Worm (Caenorhabditis elegans) whole organism, L1 larva: ENCODE data around the gene gpa-3.

ENCODE experiments used
- C16A3.4 ChIP-seq: fragments of 150-350 bp; optimal IDR thresholded peaks from 2 replicates; lab custom pipeline; 2014; ENCODE audit warnings: missing biosample characterization, missing genetic modification characterization
- F16B12.6 ChIP-seq: fragments of 150-350 bp; optimal IDR thresholded peaks from 2 replicates; lab custom pipeline; 2014; ENCODE audit warnings: missing biosample characterization, missing genetic modification characterization
- Y116A8C.19 ChIP-seq: sonication (generic microtip); optimal IDR thresholded peaks from 2 replicates; lab custom pipeline; 2016; ENCODE audit warnings: missing compliant biosample characterization, missing genetic modification characterization, borderline replicate concordance
- aly-2 ChIP-seq: fragments of 150-350 bp; optimal IDR thresholded peaks from 2 replicates; lab custom pipeline; 2014; ENCODE audit warnings: missing biosample characterization, missing genetic modification characterization
- ama-1 ChIP-seq: fragments of 150-350 bp; optimal IDR thresholded peaks from 2 replicates; lab custom pipeline; 2014
- blmp-1 ChIP-seq: fragments of 150-350 bp; optimal IDR thresholded peaks from 2 replicates; lab custom pipeline; 2014; ENCODE audit warnings: missing biosample characterization, missing genetic modification characterization
- ceh-63 ChIP-seq: fragments of 200-800 bp; sonication (Bioruptor generic); optimal IDR thresholded peaks from 2 replicates; lab custom pipeline; 2018; ENCODE audit warnings: mild to moderate bottlenecking, missing genetic modification characterization, missing compliant biosample characterization
- ceh-8 ChIP-seq: fragments of 200-800 bp; sonication (Bioruptor generic); optimal IDR thresholded peaks from 2 replicates; lab custom pipeline; 2018; ENCODE audit warnings: mild to moderate bottlenecking, missing genetic modification characterization, moderate library complexity, missing compliant biosample characterization
- ceh-82 ChIP-seq, 3 experiments: fragments of 150-350 bp in 1 of 3; sonication (generic microtip) in 2 of 3; optimal IDR thresholded peaks; 2 replicates each; lab custom pipeline; 2014 to 2017; ENCODE audit warnings: missing biosample characterization in 3 of 3, missing genetic modification characterization in 3 of 3
- ceh-90 ChIP-seq: sonication (generic microtip); optimal IDR thresholded peaks from 2 replicates; lab custom pipeline; 2016; ENCODE audit warnings: missing genetic modification characterization, missing compliant biosample characterization
- ces-1 ChIP-seq: fragments of 150-350 bp; optimal IDR thresholded peaks from 2 replicates; lab custom pipeline; 2014; ENCODE audit warnings: missing biosample characterization, missing genetic modification reagents, missing genetic modification characterization
- dpl-1 ChIP-seq, 3 experiments: fragments of 150-350 bp in 2 of 3; sonication (generic microtip) in 1 of 3; optimal IDR thresholded peaks; 2 replicates each; lab custom pipeline; 2014 to 2017; ENCODE audit warnings: missing biosample characterization in 3 of 3, missing genetic modification characterization in 3 of 3, missing genetic modification reagents in 3 of 3
- efl-1 ChIP-seq, 4 experiments: fragments of 150-350 bp; optimal IDR thresholded peaks in 3 of 4; peaks in 1 of 4; 1 replicate in 1 of 4; 2 replicates in 3 of 4; lab custom pipeline; 2014; ENCODE audit warnings: missing biosample characterization in 2 of 4, missing genetic modification characterization in 2 of 4, missing genetic modification reagents in 2 of 4
- egl-13 ChIP-seq: sonication (generic microtip); optimal IDR thresholded peaks from 2 replicates; lab custom pipeline; 2016; ENCODE audit warnings: missing genotype, missing genetic modification reagents, missing genetic modification characterization, missing compliant biosample characterization
- elt-3 ChIP-seq, 6 experiments: fragments of 150-350 bp in 1 of 6; sonication (generic microtip); optimal IDR thresholded peaks; 2 replicates each; lab custom pipeline; 2017 to 2018; ENCODE audit warnings: missing biosample characterization in 6 of 6, missing genetic modification characterization in 6 of 6, inconsistent platforms in 1 of 6
- fkh-10 ChIP-seq: sonication (generic microtip); optimal IDR thresholded peaks from 2 replicates; lab custom pipeline; 2017; ENCODE audit warnings: missing biosample characterization, missing genetic modification reagents, missing genetic modification characterization
- fkh-8 ChIP-seq: sonication (generic microtip); optimal IDR thresholded peaks from 2 replicates; lab custom pipeline; 2016; ENCODE audit warnings: mild to moderate bottlenecking, missing genetic modification characterization, missing compliant biosample characterization
- hlh-17 ChIP-seq: fragments of 200-800 bp; sonication (Bioruptor generic); optimal IDR thresholded peaks from 2 replicates; lab custom pipeline; 2018; ENCODE audit warnings: missing genetic modification characterization, mild to moderate bottlenecking, missing compliant biosample characterization, moderate library complexity, borderline replicate concordance
- hpl-2 ChIP-seq: fragments of 150-350 bp; optimal IDR thresholded peaks from 2 replicates; lab custom pipeline; 2014; ENCODE audit warnings: missing biosample characterization, missing genetic modification reagents, missing genetic modification characterization
- irx-1 ChIP-seq: sonication (generic microtip); optimal IDR thresholded peaks from 2 replicates; lab custom pipeline; 2016; ENCODE audit warnings: missing genetic modification characterization, missing compliant biosample characterization
- isw-1 ChIP-seq: fragments of 200-800 bp; sonication (Bioruptor generic); IDR thresholded peaks from 2 replicates; pipeline ENCODE4 v1.3.6; 2022; ENCODE audit warnings: missing genetic modification characterization, missing compliant biosample characterization
- jun-1 ChIP-seq: fragments of 150-350 bp; optimal IDR thresholded peaks from 2 replicates; lab custom pipeline; 2014; ENCODE audit warnings: missing biosample characterization, missing genetic modification reagents, missing genetic modification characterization
- lin-13 ChIP-seq: fragments of 150-350 bp; optimal IDR thresholded peaks from 2 replicates; lab custom pipeline; 2014; ENCODE audit warnings: missing biosample characterization, missing genetic modification reagents, missing genetic modification characterization
- lin-15B ChIP-seq: fragments of 150-350 bp; sonication (generic microtip); optimal IDR thresholded peaks from 3 replicates; lab custom pipeline; 2014; ENCODE audit warnings: missing biosample characterization, missing genetic modification characterization
- lin-35 ChIP-seq, 2 experiments: fragments of 150-350 bp; optimal IDR thresholded peaks; 2 replicates each; lab custom pipeline; 2014; ENCODE audit warnings: missing biosample characterization in 2 of 2, missing genetic modification characterization in 2 of 2, missing genetic modification reagents in 2 of 2
- lir-3 ChIP-seq: sonication (generic microtip); optimal IDR thresholded peaks from 2 replicates; lab custom pipeline; 2016; ENCODE audit warnings: mild to moderate bottlenecking, missing genetic modification characterization, moderate library complexity, missing compliant biosample characterization; ENCODE audit not compliant: poor library complexity
- lsy-2 ChIP-seq, 2 experiments: fragments of 150-350 bp; optimal IDR thresholded peaks; 2 replicates each; lab custom pipeline; 2014; ENCODE audit warnings: missing biosample characterization in 2 of 2, missing genetic modification characterization in 2 of 2
- mab-9 ChIP-seq: fragments of 200-800 bp; sonication (Bioruptor generic); IDR thresholded peaks from 2 replicates; pipeline ENCODE4 v1.3.6; 2022; ENCODE audit warnings: missing genetic modification reagents, missing genetic modification characterization, missing compliant biosample characterization
- mep-1 ChIP-seq: fragments of 150-350 bp; optimal IDR thresholded peaks from 2 replicates; lab custom pipeline; 2014; ENCODE audit warnings: missing biosample characterization, missing genetic modification characterization
- nhr-11 ChIP-seq: fragments of 150-350 bp; optimal IDR thresholded peaks from 2 replicates; lab custom pipeline; 2014; ENCODE audit warnings: missing biosample characterization, missing genetic modification characterization
- nhr-19 ChIP-seq: fragments of 200-800 bp; sonication (Bioruptor generic); conservative IDR thresholded peaks from 2 replicates; pipeline ENCODE4 v1.3.6; 2022; ENCODE audit warnings: missing genetic modification characterization, missing compliant biosample characterization
- nhr-20 ChIP-seq: sonication (generic microtip); optimal IDR thresholded peaks from 2 replicates; lab custom pipeline; 2016; ENCODE audit warnings: mild to moderate bottlenecking, missing genetic modification characterization, missing compliant biosample characterization
- nhr-28 ChIP-seq: fragments of 150-350 bp; optimal IDR thresholded peaks from 2 replicates; lab custom pipeline; 2014; ENCODE audit warnings: missing biosample characterization, missing genetic modification characterization
- nhr-47 ChIP-seq: sonication (generic microtip); optimal IDR thresholded peaks from 2 replicates; lab custom pipeline; 2016; ENCODE audit warnings: mild to moderate bottlenecking, missing genetic modification characterization, moderate library complexity, missing compliant biosample characterization
- nhr-71 ChIP-seq: sonication (generic microtip); optimal IDR thresholded peaks from 2 replicates; lab custom pipeline; 2016; ENCODE audit warnings: mild to moderate bottlenecking, missing genetic modification characterization, moderate library complexity, missing compliant biosample characterization
- nhr-76 ChIP-seq: sonication (generic microtip); optimal IDR thresholded peaks from 2 replicates; lab custom pipeline; 2017; ENCODE audit warnings: missing biosample characterization, missing genetic modification characterization
- nhr-77 ChIP-seq: fragments of 150-350 bp; optimal IDR thresholded peaks from 2 replicates; lab custom pipeline; 2014; ENCODE audit warnings: missing biosample characterization, missing genetic modification characterization
- nhr-84 ChIP-seq: sonication (generic microtip); optimal IDR thresholded peaks from 2 replicates; lab custom pipeline; 2017; ENCODE audit warnings: missing biosample characterization, missing genetic modification characterization
- nhr-85 ChIP-seq: sonication (generic microtip); peaks from one replicate; lab custom pipeline; 2016; ENCODE audit warnings: missing genetic modification characterization, inconsistent platforms, missing compliant biosample characterization
- nhr-90 ChIP-seq: sonication (generic microtip); optimal IDR thresholded peaks from 2 replicates; lab custom pipeline; 2016; ENCODE audit warnings: mild to moderate bottlenecking, missing genetic modification characterization, missing compliant biosample characterization; ENCODE audit not compliant: poor library complexity
- skn-1 ChIP-seq: fragments of 150-350 bp; optimal IDR thresholded peaks from 2 replicates; lab custom pipeline; 2014; ENCODE audit warnings: missing biosample characterization, missing genetic modification characterization
- snu-23 ChIP-seq: sonication (generic microtip); optimal IDR thresholded peaks from 2 replicates; lab custom pipeline; 2016; ENCODE audit warnings: missing genetic modification characterization, missing compliant biosample characterization
- sox-4 ChIP-seq: sonication (generic microtip); optimal IDR thresholded peaks from 2 replicates; lab custom pipeline; 2016; ENCODE audit warnings: missing genetic modification characterization, missing compliant biosample characterization
- sup-37 ChIP-seq: fragments of 200-800 bp; sonication (Bioruptor generic); optimal IDR thresholded peaks from 2 replicates; lab custom pipeline; 2018; ENCODE audit warnings: mild to moderate bottlenecking, missing genetic modification characterization, missing compliant biosample characterization
- swsn-7 ChIP-seq: sonication (generic microtip); optimal IDR thresholded peaks from 2 replicates; lab custom pipeline; 2016; ENCODE audit warnings: missing genetic modification characterization, missing compliant biosample characterization
- tbx-2 ChIP-seq: sonication (generic microtip); optimal IDR thresholded peaks from 2 replicates; lab custom pipeline; 2016; ENCODE audit warnings: missing genetic modification characterization, missing compliant biosample characterization
- tlp-1 ChIP-seq: fragments of 150-350 bp; optimal IDR thresholded peaks from 2 replicates; lab custom pipeline; 2014; ENCODE audit warnings: missing biosample characterization, missing genetic modification characterization
- unc-86 ChIP-seq: sonication (generic microtip); optimal IDR thresholded peaks from 2 replicates; lab custom pipeline; 2016; ENCODE audit warnings: missing genetic modification characterization, missing compliant biosample characterization
- unc-98 ChIP-seq: fragments of 200-800 bp; sonication (Bioruptor generic); IDR thresholded peaks from 2 replicates; pipeline ENCODE4 v1.3.6; 2022; ENCODE audit warnings: missing genetic modification characterization, missing compliant biosample characterization
- xbp-1 ChIP-seq: sonication (generic microtip); optimal IDR thresholded peaks from 2 replicates; lab custom pipeline; 2016; ENCODE audit warnings: missing genetic modification characterization, missing compliant biosample characterization
- zag-1 ChIP-seq: fragments of 150-350 bp; optimal IDR thresholded peaks from 2 replicates; lab custom pipeline; 2014; ENCODE audit warnings: missing biosample characterization, missing genetic modification characterization

gpa-3 gene

DNA sequence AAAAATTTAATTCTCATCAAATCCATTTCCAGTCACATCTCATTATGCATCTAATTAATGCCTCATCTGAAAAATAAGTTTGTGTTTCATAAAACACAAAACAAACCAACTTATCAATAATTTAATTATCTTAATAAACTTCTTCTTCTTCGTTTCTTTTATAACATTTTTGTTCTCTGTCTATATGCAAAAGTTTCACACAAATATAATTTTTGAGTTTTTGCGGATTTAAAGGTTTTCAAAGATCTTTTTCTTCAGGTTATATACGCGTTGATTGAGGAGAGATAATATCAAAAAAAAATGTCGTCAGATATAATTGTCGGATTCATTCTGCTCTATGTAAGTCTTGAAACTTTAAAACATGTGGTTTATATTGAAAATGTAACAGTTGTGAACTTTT lies 9.9 kb downstream of the gpa-3 start, which contains the start of gene srx-47:
Gene srx-47 (plus strand): TSS at position 301 of the 400 bp plus-strand sequence.
- TF ChIP-seq hpl-2, result no peak
- TF ChIP-seq ces-1, result no peak
- no peak for TF ChIP-seq nhr-77 (tag; lab: Kevin White, UChicago)
- no peak for TF ChIP-seq sox-4 (tag; lab: Kevin White, UChicago)
- no peak for TF ChIP-seq fkh-10
- TF ChIP-seq efl-1 (optimal IDR thresholded peaks at IDR 0.05; lab: Kevin White, UChicago), result no peak
- peak in 1 of 2 experiments; percentile 10 for TF ChIP-seq efl-1 (GFP tag; optimal IDR thresholded peaks at IDR 0.05 in 1 of 2; lab: Kevin White, UChicago)

DNA sequence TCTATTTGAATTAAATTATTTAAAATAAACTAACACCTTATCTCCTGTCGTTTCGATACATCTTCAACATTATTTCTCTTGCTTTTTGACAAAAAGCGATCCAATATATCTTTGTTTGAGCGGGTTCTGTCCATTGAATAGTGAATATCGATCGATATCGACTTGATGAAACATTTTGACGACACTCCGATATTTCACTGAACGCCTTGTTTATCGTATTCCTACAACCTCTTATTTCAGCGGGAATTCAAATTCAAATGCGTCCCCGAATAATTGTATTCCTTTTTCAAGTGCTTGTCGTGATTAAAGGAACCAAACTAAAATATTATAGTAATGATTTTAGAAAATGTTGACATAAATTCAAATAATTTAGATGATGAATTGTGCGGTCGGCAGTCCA lies 12.8 kb downstream of the gpa-3 start, which contains the start of the genes K07B1.7 and try-5:
Gene K07B1.7 (minus strand): TSS at position 159 of the 400 bp plus-strand sequence.
Gene try-5 (plus strand): TSS at position 241 of the 400 bp plus-strand sequence.
- TF ChIP-seq nhr-85 (tag; lab: Kevin White, UChicago) (peak; percentile 69), nhr-90 (tag; lab: Kevin White, UChicago) (peak; percentile 16), unc-86 (peak; percentile 26), ceh-8 (GFP tag; lab: Kevin White, UChicago) (peak; percentile 34), lsy-2 (tag; optimal IDR thresholded peaks at IDR 0.05; lab: Kevin White, UChicago) (peak; percentile 70 to 90), snu-23 (GFP tag; lab: Kevin White, UChicago) (peak; percentile 79), mep-1 (tag; lab: Kevin White, UChicago) (peak; percentile 67), isw-1 (GFP tag; lab: Robert Waterston, UW) (peak; percentile 39), xbp-1 (peak; percentile 68), fkh-8 (tag; lab: Kevin White, UChicago) (peak; percentile 43), jun-1 (tag; lab: Kevin White, UChicago) (peak; percentile 12), nhr-19 (GFP tag; lab: Robert Waterston, UW) (peak; percentile 53), efl-1 (optimal IDR thresholded peaks at IDR 0.05; lab: Kevin White, UChicago) (peak; percentile 91 to 96), efl-1 (GFP tag; optimal IDR thresholded peaks at IDR 0.05 in 1 of 2; lab: Kevin White, UChicago) (peak; percentile 97 to 99), lin-15B (tag; lab: Kevin White, UChicago) (peak; percentile 24), F16B12.6 (peak; percentile 42), ceh-63 (GFP tag; lab: Kevin White, UChicago) (no peak), nhr-76 (tag; lab: Kevin White, UChicago) (no peak), nhr-11 (tag; lab: Kevin White, UChicago) (peak; percentile 36), hlh-17 (GFP tag; lab: Kevin White, UChicago) (no peak), lin-35 (GFP tag; optimal IDR thresholded peaks at IDR 0.05; lab: Kevin White, UChicago) (peak; percentile 99), Y116A8C.19 (no peak), ceh-90 (no peak), lin-13 (GFP tag; lab: Kevin White, UChicago) (peak; percentile 61), sup-37 (GFP tag; lab: Kevin White, UChicago) (no peak), nhr-77 (tag; lab: Kevin White, UChicago) (peak; percentile 24), irx-1 (tag; lab: Kevin White, UChicago) (peak; percentile 8), nhr-20 (tag; lab: Kevin White, UChicago) (peak; percentile 68), elt-3 (tag; optimal IDR thresholded peaks at IDR 0.05; lab: Kevin White, UChicago) (peak in 2 of 6 experiments; percentile 0 to 46), ama-1 (peak; percentile 10), skn-1 (tag; lab: Kevin White, UChicago) (peak; percentile 73), nhr-47 (tag; lab: Kevin White, UChicago) (peak; percentile 76), blmp-1 (tag; lab: Kevin White, UChicago) (peak; percentile 64), tlp-1 (tag; lab: Kevin White, UChicago) (no peak), nhr-84 (no peak), C16A3.4 (peak; percentile 82), swsn-7 (tag; lab: Kevin White, UChicago) (peak; percentile 56), dpl-1 (GFP tag; optimal IDR thresholded peaks at IDR 0.05; lab: Kevin White, UChicago) (peak; percentile 96 to 98 (median 96)), nhr-28 (no peak), mab-9 (no peak), zag-1 (tag; lab: Kevin White, UChicago) (no peak), egl-13 (tag; lab: Kevin White, UChicago) (peak; percentile 25), lir-3 (tag; lab: Kevin White, UChicago) (no peak), nhr-71 (tag; lab: Kevin White, UChicago) (peak; percentile 77), tbx-2 (peak; percentile 58), aly-2 (no peak), unc-98 (no peak), ceh-82 (tag; optimal IDR thresholded peaks at IDR 0.05; lab: Kevin White, UChicago) (peak; percentile 45 to 72 (median 65))
